Worm (Caenorhabditis elegans): ENCODE data around the gene iglr-2.
"Not testable (repeated sequence)": the region's sequence is repeated elsewhere in the genome, so short reads cannot be mapped to it uniquely, and the experiment has no call there.

The iglr-2 gene

ce11 chrIII:8356407-8356881 lies 25.3 kb upstream of the iglr-2 start:
- TF ChIP-seq nhr-237 (tag; optimal IDR thresholded peaks at IDR 0.05) (peak; percentile 28), ham-2 (GFP tag; optimal IDR thresholded peaks at IDR 0.05) (no peak), cnd-1 (tag; optimal IDR thresholded peaks at IDR 0.05) (peak; percentile 78), blmp-1 (tag; optimal IDR thresholded peaks at IDR 0.05) (no peak), zip-8 (tag; optimal IDR thresholded peaks at IDR 0.05) (no peak), unc-62 (GFP tag; optimal IDR thresholded peaks at IDR 0.05) (peak; percentile 71), pha-4 (tag; optimal IDR thresholded peaks at IDR 0.05) (peak; percentile 33), M03D4.4 (tag; optimal IDR thresholded peaks at IDR 0.05) (peak; percentile 31), lsy-2 (tag; optimal IDR thresholded peaks at IDR 0.05) (peak; percentile 35), hlh-1 (tag; optimal IDR thresholded peaks at IDR 0.05) (peak; percentile 70), nhr-76 (tag; optimal IDR thresholded peaks at IDR 0.05) (no peak), mep-1 (tag; optimal IDR thresholded peaks at IDR 0.05) (peak; percentile 48), ces-1 (GFP tag; optimal IDR thresholded peaks at IDR 0.05) (peak; percentile 68), mls-2 (tag; optimal IDR thresholded peaks at IDR 0.05) (peak; percentile 62), unc-120 (tag; optimal IDR thresholded peaks at IDR 0.05; ENCODE audit: poor library complexity, severe bottlenecking) (peak; percentile 64), lin-32 (GFP tag; optimal IDR thresholded peaks at IDR 0.05) (peak; percentile 47), elt-1 (tag; optimal IDR thresholded peaks at IDR 0.05; ENCODE audit: borderline replicate concordance, insufficient read depth) (no peak)

DNA sequence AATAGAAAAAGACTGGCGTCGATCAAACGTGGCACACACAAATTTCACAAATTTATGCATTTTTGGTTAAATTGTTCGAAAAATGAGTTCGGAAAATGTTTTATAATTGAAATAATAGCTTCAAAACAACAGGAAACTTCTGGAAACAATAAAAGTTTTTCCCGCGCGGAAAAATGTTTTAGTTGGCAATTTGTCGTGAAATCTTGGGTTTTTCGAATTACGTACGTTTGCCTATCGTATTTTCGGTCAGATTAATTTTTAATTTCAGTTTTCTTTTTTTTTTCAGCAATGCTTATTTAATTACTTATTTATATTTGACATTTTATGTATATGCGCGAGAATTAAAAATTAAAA lies 24.3 kb upstream of the iglr-2 start:
- TF ChIP-seq drap-1 (GFP tag; optimal IDR thresholded peaks at IDR 0.05) (no peak), unc-39 (tag; optimal IDR thresholded peaks at IDR 0.05) (no peak), cnd-1 (tag; optimal IDR thresholded peaks at IDR 0.05) (no peak), ceh-39 (tag; optimal IDR thresholded peaks at IDR 0.05) (no peak), sptf-1 (tag; optimal IDR thresholded peaks at IDR 0.05) (no peak), elt-1 (tag; optimal IDR thresholded peaks at IDR 0.05; ENCODE audit: borderline replicate concordance, insufficient read depth) (no peak), blmp-1 (tag; optimal IDR thresholded peaks at IDR 0.05) (no peak), ham-2 (GFP tag; optimal IDR thresholded peaks at IDR 0.05) (no peak), nhr-237 (tag; optimal IDR thresholded peaks at IDR 0.05) (no peak), zip-8 (tag; optimal IDR thresholded peaks at IDR 0.05) (no peak), lin-13 (tag; optimal IDR thresholded peaks at IDR 0.05) (no peak), nhr-76 (tag; optimal IDR thresholded peaks at IDR 0.05) (no peak), nhr-28 (tag; optimal IDR thresholded peaks at IDR 0.05) (no peak)

ce11 chrIII:8354644-8355461 lies 23.7 kb upstream of the iglr-2 start, which contains the start of gene unc-116:
Gene unc-116, minus strand, starts transcription at chrIII:8355174.
- TF ChIP-seq ces-1 (GFP tag; optimal IDR thresholded peaks at IDR 0.05), result peak; percentile 50
- peak; percentile 11 for TF ChIP-seq ham-2 (GFP tag; optimal IDR thresholded peaks at IDR 0.05)
- TF ChIP-seq nhr-237 (tag; optimal IDR thresholded peaks at IDR 0.05), result peak; percentile 69
- TF ChIP-seq elt-3 (tag; optimal IDR thresholded peaks at IDR 0.05), result peak; percentile 13
- no peak for TF ChIP-seq ceh-39 (tag; optimal IDR thresholded peaks at IDR 0.05)
- peak; percentile 78 for TF ChIP-seq pha-4 (tag; optimal IDR thresholded peaks at IDR 0.05)

DNA sequence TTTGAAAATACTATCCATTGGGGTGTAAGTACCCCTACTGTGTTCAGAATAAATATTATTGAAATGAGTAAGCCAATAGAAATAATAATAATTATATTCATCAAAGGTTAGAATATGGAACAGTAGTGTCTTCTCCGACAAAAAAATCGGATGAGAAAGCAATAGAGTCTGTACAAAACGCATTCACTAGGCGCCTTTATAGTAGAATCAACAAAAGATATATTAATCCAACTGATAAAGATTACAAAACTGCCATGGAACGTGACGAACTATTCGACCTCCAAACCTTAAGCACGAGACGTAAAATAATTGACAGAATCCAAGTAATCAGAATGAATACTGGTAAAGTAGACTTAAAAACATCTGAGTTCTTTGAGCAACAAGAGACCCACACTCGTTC lies 16.7 kb upstream of the iglr-2 start, which contains the start of gene clc-29:
Gene clc-29 (minus strand): TSS at position 101 of the 400 bp plus-strand sequence.
- not testable (repeated sequence) for TF ChIP-seq ceh-39 (tag; optimal IDR thresholded peaks at IDR 0.05); ham-2 (GFP tag; optimal IDR thresholded peaks at IDR 0.05); flh-1 (GFP tag; optimal IDR thresholded peaks at IDR 0.05)

- not testable (repeated sequence) for TF ChIP-seq elt-3, ceh-39, snpc-4 (tag; optimal IDR thresholded peaks at IDR 0.05)
Observed at ce11 chrIII:8344283-8344682, 13.2 kb upstream of the iglr-2 start, which contains the start of gene ZC262.7. Gene ZC262.7, minus strand, starts transcription at chrIII:8344336.

- TF ChIP-seq ham-2 (GFP tag; optimal IDR thresholded peaks at IDR 0.05); elt-1 (tag; optimal IDR thresholded peaks at IDR 0.05; ENCODE audit: borderline replicate concordance, insufficient read depth); nhr-12 (tag; optimal IDR thresholded peaks at IDR 0.05): not testable (repeated sequence)
Observed at ce11 chrIII:8339372-8339771, 8.3 kb upstream of the iglr-2 start, which contains the start of gene clc-28. Gene clc-28, minus strand, starts transcription at chrIII:8339472.
